Worm (Caenorhabditis elegans) whole organism, midembryonic: ENCODE measurements around the gene ZK1248.15.

Source experiments
- T22C8.4 ChIP-seq: fragments of 200-800 bp; sonication (Bioruptor generic); IDR thresholded peaks from 2 replicates; pipeline ENCODE4 v1.3.6; 2022; ENCODE audit warnings: missing genetic modification characterization, missing compliant biosample characterization
- cog-1 ChIP-seq: sonication (generic microtip); optimal IDR thresholded peaks from 2 replicates; lab custom pipeline; 2016; ENCODE audit warnings: missing genetic modification characterization, missing compliant biosample characterization
- klf-2 ChIP-seq: fragments of 200-800 bp; sonication (Bioruptor generic); conservative IDR thresholded peaks from 2 replicates; pipeline ENCODE4 v1.3.6; 2022; ENCODE audit warnings: missing genetic modification reagents, missing genetic modification characterization, missing compliant biosample characterization
- med-1 ChIP-seq: sonication (generic microtip); optimal IDR thresholded peaks from 2 replicates; lab custom pipeline; 2017; ENCODE audit warnings: missing genetic modification characterization, mild to moderate bottlenecking, missing compliant biosample characterization, antibody characterized with exemption, missing genetic modification reagents; ENCODE audit not compliant: insufficient read depth
- ref-1 ChIP-seq: fragments of 200-800 bp; sonication (Bioruptor generic); conservative IDR thresholded peaks from 2 replicates; pipeline ENCODE4 v1.3.6; 2022; ENCODE audit warnings: missing genetic modification reagents, missing genetic modification characterization, missing compliant biosample characterization
- tab-1 ChIP-seq: fragments of 200-800 bp; sonication (Bioruptor generic); IDR thresholded peaks from 2 replicates; pipeline ENCODE4 v1.3.6; 2022; ENCODE audit warnings: missing genetic modification characterization, missing compliant biosample characterization
- ztf-23 ChIP-seq: fragments of 200-800 bp; sonication (Bioruptor generic); IDR thresholded peaks from 2 replicates; pipeline ENCODE4 v1.3.6; 2022; ENCODE audit warnings: missing genetic modification reagents, missing genetic modification characterization, missing compliant biosample characterization

- no peak for TF ChIP-seq cog-1 (tag; lab: Kevin White, UChicago)
- no peak for TF ChIP-seq klf-2 (GFP tag; lab: Robert Waterston, UW)
- TF ChIP-seq med-1 (GFP tag; lab: Kevin White, UChicago), result no peak
- no peak for TF ChIP-seq T22C8.4 (GFP tag; lab: Robert Waterston, UW)
- TF ChIP-seq ztf-23, result no peak
- TF ChIP-seq tab-1 (GFP tag; lab: Robert Waterston, UW), result no peak
- no peak for TF ChIP-seq ref-1 (GFP tag; lab: Robert Waterston, UW)
Observed at ce11 chrII:5852007-5852406, 13.7 kb upstream of the ZK1248.15 start, which contains the start of gene H41C03.2.
